Worm (Caenorhabditis elegans) whole organism, late embryonic: Measurements from ENCODE around the gene nstp-3.

Source experiments
- F13H6.1 ChIP-seq: sonication (generic microtip); optimal IDR thresholded peaks from 2 replicates; lab custom pipeline; 2016; ENCODE audit warnings: missing genetic modification characterization, missing compliant biosample characterization
- ama-1 ChIP-seq: fragments of 150-350 bp; optimal IDR thresholded peaks from 2 replicates; lab custom pipeline; 2014
- ceh-14 ChIP-seq: sonication (generic microtip); optimal IDR thresholded peaks from 2 replicates; lab custom pipeline; 2016; ENCODE audit warnings: missing genotype, missing genetic modification characterization, missing compliant biosample characterization
- ets-4 ChIP-seq: sonication (generic microtip); optimal IDR thresholded peaks from 2 replicates; lab custom pipeline; 2016; ENCODE audit warnings: missing genetic modification characterization, missing compliant biosample characterization
- eyg-1 ChIP-seq: sonication (generic microtip); optimal IDR thresholded peaks from 2 replicates; lab custom pipeline; 2016; ENCODE audit warnings: missing genotype, missing genetic modification characterization, missing compliant biosample characterization
- npax-4 ChIP-seq: sonication (generic microtip); optimal IDR thresholded peaks from 2 replicates; lab custom pipeline; 2016; ENCODE audit warnings: missing genetic modification characterization, missing compliant biosample characterization
- unc-55 ChIP-seq: sonication (generic microtip); optimal IDR thresholded peaks from 2 replicates; lab custom pipeline; 2017; ENCODE audit warnings: missing biosample characterization, missing genetic modification reagents, missing genetic modification characterization
- unc-86 ChIP-seq: sonication (generic microtip); optimal IDR thresholded peaks from 2 replicates; lab custom pipeline; 2016; ENCODE audit warnings: missing genetic modification characterization, missing compliant biosample characterization

DNA sequence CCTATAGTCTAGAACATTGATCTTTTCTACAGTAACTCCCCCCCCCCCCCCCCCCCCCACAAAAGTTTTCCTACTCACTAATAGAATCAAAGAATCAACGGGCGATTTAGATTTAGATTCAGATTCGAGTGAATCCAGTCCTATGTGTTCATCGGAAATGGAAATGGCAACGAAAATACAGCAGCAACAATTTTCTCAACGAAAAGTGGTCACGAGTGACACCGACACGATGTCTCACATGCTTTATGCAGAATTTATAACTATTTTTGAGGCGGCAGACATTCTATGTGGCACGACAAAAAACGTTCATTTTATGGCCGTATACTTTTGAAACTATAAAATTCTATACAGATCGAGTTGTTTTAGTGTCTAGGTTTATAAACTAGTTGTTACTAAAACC lies 47.1 kb upstream of the nstp-3 start:
- TF ChIP-seq npax-4 (tag; lab: Kevin White, UChicago) (no peak), eyg-1 (tag; lab: Kevin White, UChicago) (no peak), unc-86 (tag; lab: Kevin White, UChicago) (no peak), ceh-14 (no peak), ama-1 (lab: Kevin White, UChicago) (no peak), ets-4 (tag; lab: Kevin White, UChicago) (no peak), F13H6.1 (no peak), unc-55 (no peak)
